Fruit fly (Drosophila melanogaster): ENCODE measurements around the gene CG7142.
A peak's percentile ranks its signal among the peaks of the same experiment; 100 is the strongest.

CG7142 gene

DNA sequence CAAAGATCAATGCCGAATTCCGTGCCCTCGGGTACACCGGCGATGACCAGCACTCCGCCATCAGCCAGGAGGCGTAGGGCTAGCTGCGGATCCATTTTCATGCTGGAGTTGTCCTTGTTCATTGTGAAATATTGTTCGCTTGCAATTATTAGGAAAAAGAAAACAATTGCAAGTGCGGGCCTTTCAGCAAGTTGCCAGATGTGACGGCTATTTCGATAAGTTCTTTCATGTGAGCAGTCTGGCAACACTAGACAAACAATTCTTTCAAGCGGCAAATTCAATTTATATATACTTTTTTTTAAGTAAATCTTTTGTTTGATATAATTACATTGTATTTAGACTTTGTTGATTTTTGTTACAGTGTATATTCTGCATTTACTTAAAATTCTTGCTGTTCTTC is 26.7 kb downstream of the CG7142 start, which contains the start of gene CG12320 (continued):
- TF ChIP-seq Vsx1 (GFP tag; optimal IDR thresholded peaks at IDR 0.05): no peak
- TF ChIP-seq Stat92E (GFP tag; optimal IDR thresholded peaks at IDR 0.05): no peak
- no peak for TF ChIP-seq CG33557 (GFP tag; optimal IDR thresholded peaks at IDR 0.05)
- TF ChIP-seq trem (tag; optimal IDR thresholded peaks at IDR 0.05): peak; percentile 77
- TF ChIP-seq CG5953 (GFP tag; IDR thresholded peaks at IDR 0.05): no peak
- peak; percentile 89 for TF ChIP-seq Dp (GFP tag; optimal IDR thresholded peaks at IDR 0.05)
- TF ChIP-seq zfh1 (GFP tag; IDR thresholded peaks at IDR 0.05): no peak
- 0 out of 3 replicates have a peak, but pooled peaks have one; percentile 28 for TF ChIP-seq Opbp (GFP tag; IDR thresholded peaks at IDR 0.05; ENCODE audit: partially characterized antibody)
- TF ChIP-seq CG6654 (GFP tag; optimal IDR thresholded peaks at IDR 0.05): no peak
- no peak for TF ChIP-seq CG15269 (tag; optimal IDR thresholded peaks at IDR 0.05)
- peak; percentile 11 for TF ChIP-seq gfzf (GFP tag; optimal IDR thresholded peaks at IDR 0.05)
- TF ChIP-seq CG8290 (GFP tag; optimal IDR thresholded peaks at IDR 0.05): no peak
- TF ChIP-seq CG8290 (tag; optimal IDR thresholded peaks at IDR 0.05): no peak
- no peak for TF ChIP-seq Optix (GFP tag; IDR thresholded peaks at IDR 0.05)
- TF ChIP-seq pan (optimal IDR thresholded peaks at IDR 0.05): no peak
- no peak for TF ChIP-seq pan (GFP tag; optimal IDR thresholded peaks at IDR 0.05 in 1 of 2, IDR thresholded peaks at IDR 0.05 in 1 of 2)
- no peak; the same call in 2 of the 3 replicates for TF ChIP-seq CG34224 (GFP tag; IDR thresholded peaks at IDR 0.05; ENCODE audit: partially characterized antibody)
- TF ChIP-seq Ada2b (GFP tag; IDR thresholded peaks at IDR 0.05): no peak
- TF ChIP-seq NC2β (GFP tag; optimal IDR thresholded peaks at IDR 0.05): no peak
- no peak for TF ChIP-seq CG10565 (GFP tag; optimal IDR thresholded peaks at IDR 0.05)
- TF ChIP-seq Sin3A (optimal IDR thresholded peaks at IDR 0.05): peak; percentile 8
- no peak for TF ChIP-seq emc (GFP tag; optimal IDR thresholded peaks at IDR 0.05)
- no peak for TF ChIP-seq slp2 (GFP tag; optimal IDR thresholded peaks at IDR 0.05)
- no peak for TF ChIP-seq dmrt99B (tag; optimal IDR thresholded peaks at IDR 0.05)
- no peak for TF ChIP-seq kah (GFP tag; optimal IDR thresholded peaks at IDR 0.05)
- TF ChIP-seq CG30403 (GFP tag; optimal IDR thresholded peaks at IDR 0.05): no peak
- TF ChIP-seq al (GFP tag; IDR thresholded peaks at IDR 0.05): no peak
- TF ChIP-seq stc (GFP tag; IDR thresholded peaks at IDR 0.05): no peak
- no peak for TF ChIP-seq Mrtf (GFP tag; IDR thresholded peaks at IDR 0.05)
- no peak for TF ChIP-seq CG12299 (tag; optimal IDR thresholded peaks at IDR 0.05)
- TF ChIP-seq gem (tag; optimal IDR thresholded peaks at IDR 0.05): no peak
- peak; percentile 70 for TF ChIP-seq CG15514 (GFP tag; optimal IDR thresholded peaks at IDR 0.05)
- TF ChIP-seq Nf-YC (tag; optimal IDR thresholded peaks at IDR 0.05): no peak
- TF ChIP-seq CTCF (GFP tag; optimal IDR thresholded peaks at IDR 0.05): peak; percentile 10
- peak; percentile 34 for TF ChIP-seq CG14710 (tag; optimal IDR thresholded peaks at IDR 0.05)
- TF ChIP-seq usp (GFP tag; optimal IDR thresholded peaks at IDR 0.05): no peak
- TF ChIP-seq Oli (tag; optimal IDR thresholded peaks at IDR 0.05): no peak
- TF ChIP-seq sug (tag; optimal IDR thresholded peaks at IDR 0.05): no peak
- TF ChIP-seq MBD-R2 (GFP tag; IDR thresholded peaks at IDR 0.05): peak; percentile 85
- TF ChIP-seq cas (GFP tag; IDR thresholded peaks at IDR 0.05): no peak
- TF ChIP-seq Eip74EF (GFP tag; optimal IDR thresholded peaks at IDR 0.05): no peak
- peak; percentile 71 for TF ChIP-seq stwl (tag; optimal IDR thresholded peaks at IDR 0.05)
- no peak for TF ChIP-seq sqz (GFP tag; optimal IDR thresholded peaks at IDR 0.05)
- peak; percentile 41 for TF ChIP-seq CG2116 (GFP tag; optimal IDR thresholded peaks at IDR 0.05)
- TF ChIP-seq CG9797 (GFP tag; optimal IDR thresholded peaks at IDR 0.05): peak; percentile 0
- TF ChIP-seq otp (GFP tag; IDR thresholded peaks at IDR 0.05): no peak
- TF ChIP-seq zen (tag; optimal IDR thresholded peaks at IDR 0.05): no peak
- peak; percentile 50 for TF ChIP-seq gcm (GFP tag; optimal IDR thresholded peaks at IDR 0.05)
- TF ChIP-seq CG15696 (tag; optimal IDR thresholded peaks at IDR 0.05): no peak
- no peak for TF ChIP-seq Awh (GFP tag; IDR thresholded peaks at IDR 0.05)
- no peak for TF ChIP-seq slbo (GFP tag; IDR thresholded peaks at IDR 0.05)
- no peak for TF ChIP-seq CG4730 (GFP tag; IDR thresholded peaks at IDR 0.05)
- peak; percentile 5 for TF ChIP-seq Fer1 (GFP tag; optimal IDR thresholded peaks at IDR 0.05)
